Worm (Caenorhabditis elegans) whole organism, early embryonic: Measurements from ENCODE around the gene doxa-1.

ENCODE experiments used
- aly-1 ChIP-seq: sonication (generic microtip); optimal IDR thresholded peaks from 2 replicates; lab custom pipeline; 2016; ENCODE audit warnings: missing genetic modification characterization, missing compliant biosample characterization
- ama-1 ChIP-seq: fragments of 150-350 bp; optimal IDR thresholded peaks from 2 replicates; lab custom pipeline; 2014
- ceh-13 ChIP-seq: fragments of 200-800 bp; sonication (Bioruptor generic); optimal IDR thresholded peaks from 2 replicates; lab custom pipeline; 2018; ENCODE audit warnings: mild to moderate bottlenecking, missing genetic modification characterization, missing compliant biosample characterization
- ceh-36 ChIP-seq: sonication (generic microtip); optimal IDR thresholded peaks from 2 replicates; lab custom pipeline; 2016; ENCODE audit warnings: missing genetic modification characterization, inconsistent platforms, missing compliant biosample characterization
- flt-1 ChIP-seq: fragments of 200-800 bp; sonication (Bioruptor generic); IDR thresholded peaks from 2 replicates; pipeline ENCODE4 v1.3.6; 2022; ENCODE audit warnings: missing genetic modification characterization, missing compliant biosample characterization
- hmg-4 ChIP-seq: fragments of 200-800 bp; sonication (Bioruptor generic); optimal IDR thresholded peaks from 2 replicates; lab custom pipeline; 2018; ENCODE audit warnings: mild to moderate bottlenecking, missing genetic modification characterization, missing compliant biosample characterization
- hnd-1 ChIP-seq: sonication (generic microtip); optimal IDR thresholded peaks from 2 replicates; lab custom pipeline; 2016; ENCODE audit warnings: missing genetic modification characterization, missing compliant biosample characterization
- scrt-1 ChIP-seq: fragments of 200-800 bp; sonication (Bioruptor generic); IDR thresholded peaks from 2 replicates; pipeline ENCODE4 v1.3.6; 2022; ENCODE audit warnings: missing genetic modification characterization, missing compliant biosample characterization
- sea-1 ChIP-seq: fragments of 200-800 bp; sonication (Bioruptor generic); conservative IDR thresholded peaks from 2 replicates; pipeline ENCODE4 v1.3.6; 2022; ENCODE audit warnings: missing genetic modification characterization, missing compliant biosample characterization
- tra-4 ChIP-seq: sonication (generic microtip); optimal IDR thresholded peaks from 2 replicates; lab custom pipeline; 2017; ENCODE audit warnings: missing genetic modification characterization, missing compliant biosample characterization

- no peak for TF ChIP-seq sea-1 (GFP tag; lab: Robert Waterston, UW)
- TF ChIP-seq tra-4 (tag; lab: Kevin White, UChicago): no peak
- TF ChIP-seq ama-1: no peak
- no peak for TF ChIP-seq aly-1 (tag; lab: Kevin White, UChicago)
- no peak for TF ChIP-seq ceh-36
- TF ChIP-seq scrt-1 (GFP tag; lab: Robert Waterston, UW): no peak
- TF ChIP-seq ceh-13: no peak
- TF ChIP-seq hnd-1 (tag; lab: Kevin White, UChicago): no peak
- no peak for TF ChIP-seq hmg-4
- no peak for TF ChIP-seq flt-1 (GFP tag; lab: Robert Waterston, UW)
Measured at ce11 chrIII:8620259-8620658, 39.4 kb downstream of the doxa-1 start.
